Worm (Caenorhabditis elegans): ENCODE measurements around the gene nit-1.

Gene nit-1

ce11 chrIII:3953235-3953634 lies 31.2 kb downstream of the nit-1 start:
- TF ChIP-seq nhr-179 (tag; optimal IDR thresholded peaks at IDR 0.05) (no peak), nhr-120 (GFP tag; IDR thresholded peaks at IDR 0.05) (no peak), unc-62 (GFP tag; optimal IDR thresholded peaks at IDR 0.05) (no peak), somi-1 (GFP tag; optimal IDR thresholded peaks at IDR 0.05) (peak; percentile 71), nfya-2 (GFP tag; IDR thresholded peaks at IDR 0.05) (no peak), ceh-27 (GFP tag; optimal IDR thresholded peaks at IDR 0.05) (peak; percentile 38), lir-1 (GFP tag; conservative IDR thresholded peaks at IDR 0.05) (peak; percentile 53; the same call in 1 of the 2 replicates), ceh-40 (GFP tag; IDR thresholded peaks at IDR 0.05) (no peak), D2030.7 (GFP tag; IDR thresholded peaks at IDR 0.05) (no peak), B0261.1 (tag; optimal IDR thresholded peaks at IDR 0.05) (no peak), Y79H2A.3 (GFP tag; conservative IDR thresholded peaks at IDR 0.05) (0 out of 2 replicates have a peak, but pooled peaks have one; percentile 42), snpc-3.4 (tag; optimal IDR thresholded peaks at IDR 0.05) (no peak), egl-18 (GFP tag; IDR thresholded peaks at IDR 0.05) (no peak), ztf-25 (GFP tag; IDR thresholded peaks at IDR 0.05) (no peak), sptf-2 (GFP tag; optimal IDR thresholded peaks at IDR 0.05) (no peak), C06A6.2 (GFP tag; conservative IDR thresholded peaks at IDR 0.05) (no peak), sea-2 (GFP tag; IDR thresholded peaks at IDR 0.05) (no peak), bed-1 (GFP tag; IDR thresholded peaks at IDR 0.05) (no peak), ztf-26 (tag; optimal IDR thresholded peaks at IDR 0.05) (peak; percentile 29), attf-3 (GFP tag; conservative IDR thresholded peaks at IDR 0.05) (0 out of 2 replicates have a peak, but pooled peaks have one; percentile 29), unc-130 (GFP tag; optimal IDR thresholded peaks at IDR 0.05) (no peak), lag-1 (GFP tag; IDR thresholded peaks at IDR 0.05) (no peak), ztf-22 (GFP tag; optimal IDR thresholded peaks at IDR 0.05) (no peak), tbx-9 (tag; optimal IDR thresholded peaks at IDR 0.05; ENCODE audit: borderline replicate concordance) (no peak), athp-1 (tag; optimal IDR thresholded peaks at IDR 0.05) (no peak), akir-1 (GFP tag; optimal IDR thresholded peaks at IDR 0.05) (no peak), snpc-1.3 (tag; optimal IDR thresholded peaks at IDR 0.05; ENCODE audit: insufficient read depth) (no peak), K12H6.12 (tag; optimal IDR thresholded peaks at IDR 0.05) (peak; percentile 25), hlh-26 (GFP tag; conservative IDR thresholded peaks at IDR 0.05) (no peak), lsy-27 (tag; optimal IDR thresholded peaks at IDR 0.05; ENCODE audit: borderline replicate concordance, insufficient read depth) (no peak), ccch-3 (GFP tag; optimal IDR thresholded peaks at IDR 0.05) (no peak), dpl-1 (GFP tag; optimal IDR thresholded peaks at IDR 0.05) (no peak), hmg-20 (GFP tag; IDR thresholded peaks at IDR 0.05) (no peak), Y53F4B.3 (GFP tag; IDR thresholded peaks at IDR 0.05) (no peak), hrde-1 (tag; optimal IDR thresholded peaks at IDR 0.05; ENCODE audit: borderline replicate concordance) (no peak), die-1 (tag; optimal IDR thresholded peaks at IDR 0.05) (no peak), ztf-18 (tag; optimal IDR thresholded peaks at IDR 0.05) (no peak), C17E4.6 (GFP tag; IDR thresholded peaks at IDR 0.05) (no peak), F23B12.7 (tag; optimal IDR thresholded peaks at IDR 0.05; ENCODE audit: insufficient read depth) (no peak), F37B4.10 (GFP tag; IDR thresholded peaks at IDR 0.05) (no peak), F10E7.11 (tag; optimal IDR thresholded peaks at IDR 0.05) (no peak), him-1 (tag; optimal IDR thresholded peaks at IDR 0.05) (no peak), pha-4 (tag; optimal IDR thresholded peaks at IDR 0.05) (no peak), Y67H2A.10 (GFP tag; conservative IDR thresholded peaks at IDR 0.05) (no peak; the same call in 1 of the 2 replicates), hsf-1 (GFP tag; IDR thresholded peaks at IDR 0.05) (no peak), madf-6 (GFP tag; IDR thresholded peaks at IDR 0.05) (no peak), let-526 (GFP tag; IDR thresholded peaks at IDR 0.05) (no peak; the same call in 1 of the 2 replicates), attf-6 (GFP tag; IDR thresholded peaks at IDR 0.05) (no peak), attf-5 (GFP tag; optimal IDR thresholded peaks at IDR 0.05) (peak; percentile 79)

All from whole organism, young adult.